Fruit fly (Drosophila melanogaster): ENCODE measurements around the gene Det.

DNA sequence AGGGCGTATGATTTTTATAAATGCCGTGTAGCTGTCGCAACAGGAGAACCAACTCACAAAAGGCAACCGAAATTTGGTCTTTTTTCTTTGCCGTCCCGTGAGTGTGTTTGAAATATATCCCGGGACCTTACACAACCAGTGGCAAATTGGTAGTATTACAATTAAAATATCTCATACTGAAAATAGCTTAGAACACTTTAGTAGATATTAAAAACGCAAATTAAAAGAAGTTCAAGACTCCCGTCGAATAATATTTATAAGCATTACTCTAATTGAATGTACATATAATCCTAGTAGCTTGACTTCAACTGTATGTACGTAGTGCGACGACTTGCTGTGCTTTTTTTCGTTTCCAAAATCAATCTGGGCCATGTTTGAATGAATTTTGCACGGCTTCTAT is 28.7 kb downstream of the Det start:
- TF ChIP-seq Myc (optimal IDR thresholded peaks at IDR 0.05) (no peak), psq (optimal IDR thresholded peaks at IDR 0.05) (no peak), ttk (optimal IDR thresholded peaks at IDR 0.05) (no peak), h (optimal IDR thresholded peaks at IDR 0.05) (no peak), Sin3A (optimal IDR thresholded peaks at IDR 0.05) (no peak)
